Worm (Caenorhabditis elegans): Measurements from ENCODE around the gene oac-10.

The oac-10 gene

ce11 chrII:3832383-3832782 is 37.3 kb upstream of the oac-10 start, which contains the start of gene F54D10.9:
Gene F54D10.9, minus strand, starts transcription at chrII:3832483.
- TF ChIP-seq mbf-1 (tag; optimal IDR thresholded peaks at IDR 0.05) (no peak), elt-3 (tag; optimal IDR thresholded peaks at IDR 0.05) (no peak), ztf-11 (tag; optimal IDR thresholded peaks at IDR 0.05) (no peak), elt-1 (tag; optimal IDR thresholded peaks at IDR 0.05) (no peak), ceh-16 (tag; optimal IDR thresholded peaks at IDR 0.05) (no peak), crh-2 (tag; optimal IDR thresholded peaks at IDR 0.05) (no peak), sma-3 (GFP tag; optimal IDR thresholded peaks at IDR 0.05) (no peak), nhr-77 (tag; optimal IDR thresholded peaks at IDR 0.05) (no peak), zag-1 (tag; optimal IDR thresholded peaks at IDR 0.05) (no peak), sem-4 (tag; optimal IDR thresholded peaks at IDR 0.05) (no peak), ztf-4 (tag; optimal IDR thresholded peaks at IDR 0.05) (no peak), nhr-237 (tag; optimal IDR thresholded peaks at IDR 0.05) (no peak), unc-55 (GFP tag; optimal IDR thresholded peaks at IDR 0.05) (no peak), C34F6.9 (tag; optimal IDR thresholded peaks at IDR 0.05) (no peak), egl-27 (tag; optimal IDR thresholded peaks at IDR 0.05) (no peak), alr-1 (tag; optimal IDR thresholded peaks at IDR 0.05) (no peak), nhr-129 (tag; optimal IDR thresholded peaks at IDR 0.05) (no peak), mdl-1 (tag; optimal IDR thresholded peaks at IDR 0.05) (no peak)

DNA sequence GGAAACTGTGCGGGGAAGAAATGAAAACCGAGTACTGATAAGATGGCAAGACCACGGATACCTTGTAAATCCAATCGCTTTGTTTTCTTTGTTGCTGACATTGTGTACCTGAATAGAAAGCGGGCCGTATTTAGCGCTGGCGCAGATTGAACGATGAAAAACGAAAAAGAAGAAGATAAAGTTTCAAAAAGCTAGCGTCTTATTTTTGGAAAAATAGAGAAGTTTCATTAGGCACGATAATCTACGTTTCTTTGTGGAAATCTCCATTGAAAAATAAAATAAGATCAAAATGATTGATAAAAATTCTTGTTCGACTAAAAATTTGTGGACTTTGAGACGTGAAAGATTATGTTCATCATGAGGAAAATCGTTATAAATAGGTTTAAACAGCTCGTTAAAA is 33.8 kb upstream of the oac-10 start, which contains the start of gene oac-4:
oac-4 (minus strand) TSS at position 101 of the 400 bp plus-strand sequence.
- TF ChIP-seq egl-27 (tag; optimal IDR thresholded peaks at IDR 0.05): no peak
- TF ChIP-seq nhr-21 (tag; optimal IDR thresholded peaks at IDR 0.05): no peak
- no peak for TF ChIP-seq unc-62 (GFP tag; optimal IDR thresholded peaks at IDR 0.05)
- no peak for TF ChIP-seq nhr-129 (tag; optimal IDR thresholded peaks at IDR 0.05)
- TF ChIP-seq nhr-6 (tag; optimal IDR thresholded peaks at IDR 0.05): no peak
- no peak for TF ChIP-seq R02D3.7 (tag; optimal IDR thresholded peaks at IDR 0.05)
- no peak for TF ChIP-seq lin-11 (tag; optimal IDR thresholded peaks at IDR 0.05)
- no peak for TF ChIP-seq F13H6.1 (tag; optimal IDR thresholded peaks at IDR 0.05)
- no peak for TF ChIP-seq dmd-4 (tag; optimal IDR thresholded peaks at IDR 0.05)
- TF ChIP-seq Y55F3AM.14 (GFP tag; optimal IDR thresholded peaks at IDR 0.05): no peak
- no peak for TF ChIP-seq unc-55 (GFP tag; optimal IDR thresholded peaks at IDR 0.05)

ce11 chrII:3839562-3839961 is 30.1 kb upstream of the oac-10 start, which contains the start of gene C17A2.4:
Gene C17A2.4, plus strand, starts transcription at chrII:3839862.
- TF ChIP-seq sma-3 (GFP tag; optimal IDR thresholded peaks at IDR 0.05) (no peak), elt-1 (tag; optimal IDR thresholded peaks at IDR 0.05) (no peak), ZK546.5 (tag; optimal IDR thresholded peaks at IDR 0.05) (no peak), nhr-23 (tag; optimal IDR thresholded peaks at IDR 0.05) (no peak), mbf-1 (tag; optimal IDR thresholded peaks at IDR 0.05) (no peak), F13H6.1 (tag; optimal IDR thresholded peaks at IDR 0.05) (no peak), alr-1 (tag; optimal IDR thresholded peaks at IDR 0.05) (no peak), peb-1 (tag; optimal IDR thresholded peaks at IDR 0.05) (no peak), nhr-6 (tag; optimal IDR thresholded peaks at IDR 0.05) (no peak), fos-1 (tag; optimal IDR thresholded peaks at IDR 0.05) (no peak), unc-39 (tag; optimal IDR thresholded peaks at IDR 0.05) (no peak), nhr-25 (tag; optimal IDR thresholded peaks at IDR 0.05) (no peak)

DNA sequence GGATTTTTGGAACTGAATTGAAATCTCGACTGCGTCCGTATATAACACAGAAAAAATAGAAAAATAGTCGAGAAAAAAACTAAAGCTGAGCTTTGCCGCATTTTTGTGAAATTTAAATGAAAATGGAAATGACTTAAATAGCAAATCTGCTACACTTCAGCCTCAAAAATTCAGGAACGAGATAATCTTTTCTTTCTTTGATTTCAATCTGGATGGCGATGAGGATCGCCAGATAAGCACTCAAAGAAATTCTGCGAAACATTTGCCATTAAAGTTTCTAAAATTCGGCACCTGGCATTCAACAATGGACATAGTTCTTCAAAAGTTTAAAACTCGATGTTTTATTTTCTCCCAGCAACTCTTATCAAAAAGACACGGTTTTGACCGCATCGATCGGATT is 26.4 kb upstream of the oac-10 start, which contains the start of the genes C17A2.7 and C17A2.3:
C17A2.7 (minus strand) TSS at position 101 of the 400 bp plus-strand sequence.
C17A2.3 (plus strand) TSS at position 305 of the 400 bp plus-strand sequence.
- TF ChIP-seq ztf-11 (tag; optimal IDR thresholded peaks at IDR 0.05): no peak
- no peak for TF ChIP-seq nhr-21 (tag; optimal IDR thresholded peaks at IDR 0.05)
- no peak for TF ChIP-seq ceh-82 (tag; optimal IDR thresholded peaks at IDR 0.05)
- no peak for TF ChIP-seq nhr-6 (tag; optimal IDR thresholded peaks at IDR 0.05)
- no peak for TF ChIP-seq skn-1 (tag; optimal IDR thresholded peaks at IDR 0.05)
- no peak for TF ChIP-seq nhr-11 (tag; optimal IDR thresholded peaks at IDR 0.05)
- TF ChIP-seq nhr-77 (tag; optimal IDR thresholded peaks at IDR 0.05): no peak
- no peak for TF ChIP-seq fos-1 (tag; optimal IDR thresholded peaks at IDR 0.05)
- TF ChIP-seq sma-3 (GFP tag; optimal IDR thresholded peaks at IDR 0.05): no peak
- TF ChIP-seq alr-1 (tag; optimal IDR thresholded peaks at IDR 0.05): no peak
- TF ChIP-seq nhr-129 (tag; optimal IDR thresholded peaks at IDR 0.05): no peak
- no peak for TF ChIP-seq blmp-1 (tag; optimal IDR thresholded peaks at IDR 0.05; ENCODE audit: insufficient read depth)
- no peak for TF ChIP-seq nhr-10 (tag; optimal IDR thresholded peaks at IDR 0.05)
- no peak for TF ChIP-seq mab-5 (tag; optimal IDR thresholded peaks at IDR 0.05)
- TF ChIP-seq unc-62 (GFP tag; optimal IDR thresholded peaks at IDR 0.05): no peak

Measured in whole organism, L2 larva.